Fruit fly (Drosophila melanogaster): ENCODE measurements around the gene nudC.
A peak's percentile ranks its signal among the peaks of the same experiment; 100 is the strongest.

Gene nudC

DNA sequence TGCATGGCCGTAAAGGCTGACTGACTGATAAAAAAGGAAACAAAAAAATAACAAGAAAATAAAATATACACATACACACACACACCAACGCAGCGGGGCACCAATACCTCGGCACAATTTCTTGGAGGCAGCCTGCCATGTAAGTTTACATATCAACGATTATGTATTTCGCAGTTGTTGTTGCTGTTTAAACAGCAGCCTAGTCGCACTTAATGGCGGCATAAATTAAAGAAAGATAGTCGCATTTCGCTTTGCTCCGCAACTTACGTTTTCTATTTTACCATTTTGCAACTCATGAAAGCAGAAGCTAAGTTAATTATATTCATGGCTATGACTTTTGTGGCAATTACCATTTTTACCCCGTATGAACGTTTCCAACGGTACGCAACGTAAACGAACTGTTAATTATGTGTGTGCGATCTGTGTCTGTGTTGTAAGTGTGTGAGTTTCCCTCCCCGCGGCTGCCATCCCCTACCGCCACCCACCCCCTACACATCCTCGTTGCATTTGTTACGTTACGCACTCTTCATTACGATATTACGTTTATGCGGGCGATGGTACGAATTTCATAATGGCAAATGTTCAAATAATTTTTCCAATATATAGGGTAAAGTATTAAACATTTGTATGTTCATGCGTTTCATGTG, 49.7 kb downstream of the nudC start:
- TF ChIP-seq Eip78C (GFP tag) (peak; percentile 73), CG1621 (tag; optimal IDR thresholded peaks at IDR 0.05) (peak; percentile 0), CG3032 (tag; optimal IDR thresholded peaks at IDR 0.05) (peak; percentile 44), ss (GFP tag; optimal IDR thresholded peaks at IDR 0.05) (peak; percentile 69 to 80), CG6808 (GFP tag; optimal IDR thresholded peaks at IDR 0.05) (peak; percentile 72), CG8119 (GFP tag; IDR thresholded peaks at IDR 0.05) (peak; percentile 26; the same call in 1 of the 3 replicates), spab (GFP tag; optimal IDR thresholded peaks at IDR 0.05) (peak; percentile 49), fd59A (GFP tag; optimal IDR thresholded peaks at IDR 0.05) (no peak), Sox15 (GFP tag; optimal IDR thresholded peaks at IDR 0.05) (no peak), CG6163 (GFP tag; IDR thresholded peaks at IDR 0.05) (0 out of 3 replicates have a peak, but pooled peaks have one; percentile 39), salr (GFP tag; optimal IDR thresholded peaks at IDR 0.05) (peak in 1 of 2 experiments; percentile 4), Ets96B (tag; optimal IDR thresholded peaks at IDR 0.05) (peak; percentile 47), Sox14 (GFP tag; optimal IDR thresholded peaks at IDR 0.05) (peak; percentile 27), Blimp-1 (GFP tag; optimal IDR thresholded peaks at IDR 0.05) (no peak), dac (GFP tag; optimal IDR thresholded peaks at IDR 0.05) (no peak)

DNA sequence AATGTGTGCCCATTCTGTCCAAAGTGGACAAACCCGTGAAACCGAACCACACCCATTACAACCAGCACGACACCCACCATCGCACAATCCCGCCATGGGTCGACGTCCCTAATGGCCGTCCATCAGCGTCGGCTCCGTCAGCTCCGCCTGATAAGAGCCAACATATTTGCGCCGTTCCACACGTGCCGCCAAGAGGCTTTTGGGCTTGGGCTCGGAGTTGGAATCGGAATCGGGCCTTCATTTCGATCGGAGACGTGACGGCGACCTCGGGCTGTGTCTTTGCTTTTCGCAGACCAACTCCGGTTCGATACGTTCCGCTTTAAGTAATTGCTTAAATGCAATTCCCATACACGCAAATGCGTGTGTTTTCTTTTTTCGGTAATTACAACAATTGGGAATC, 50.5 kb downstream of the nudC start:
- TF ChIP-seq CG7368 (GFP tag; optimal IDR thresholded peaks at IDR 0.05) (no peak), CG16779 (tag; optimal IDR thresholded peaks at IDR 0.05) (no peak), CG9139 (GFP tag; optimal IDR thresholded peaks at IDR 0.05) (no peak), CG11294 (GFP tag; IDR thresholded peaks at IDR 0.05) (no peak), cyc (GFP tag; optimal IDR thresholded peaks at IDR 0.05) (no peak), CG6163 (GFP tag; IDR thresholded peaks at IDR 0.05) (no peak), spab (GFP tag; optimal IDR thresholded peaks at IDR 0.05) (no peak), CG10669 (GFP tag; optimal IDR thresholded peaks at IDR 0.05) (no peak), Blimp-1 (GFP tag; optimal IDR thresholded peaks at IDR 0.05) (no peak), CG6276 (GFP tag; optimal IDR thresholded peaks at IDR 0.05) (no peak), esn (GFP tag; optimal IDR thresholded peaks at IDR 0.05) (no peak), CG6808 (GFP tag; optimal IDR thresholded peaks at IDR 0.05) (no peak), vri (GFP tag; optimal IDR thresholded peaks at IDR 0.05) (no peak), CG6854 (GFP tag; optimal IDR thresholded peaks at IDR 0.05) (no peak)

DNA sequence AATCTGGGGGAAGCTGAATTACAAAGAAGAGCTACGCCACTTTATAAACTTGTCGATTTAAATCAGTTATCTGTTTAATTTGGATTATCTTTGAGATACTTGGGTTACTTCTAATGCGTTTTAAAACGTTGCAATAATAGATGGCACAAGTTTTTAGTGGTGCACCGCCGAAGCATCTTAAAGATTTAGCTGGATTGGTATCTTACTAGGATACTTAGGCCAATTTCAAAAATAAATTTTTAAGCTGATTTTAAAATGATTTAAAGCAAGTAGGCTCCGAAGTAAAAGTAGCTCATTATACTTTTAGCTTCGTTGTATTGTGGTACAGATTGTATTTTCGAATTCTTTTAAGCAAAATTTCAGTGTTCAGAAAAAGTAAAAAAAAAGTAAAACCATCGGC, 54.0 kb downstream of the nudC start, which contains the start of gene sinah:
Gene sinah (plus strand): TSS at position 301 of the 400 bp plus-strand sequence.
- TF ChIP-seq CG15336 (GFP tag; IDR thresholded peaks at IDR 0.05) (no peak), CG6163 (GFP tag; IDR thresholded peaks at IDR 0.05) (no peak), cyc (GFP tag; optimal IDR thresholded peaks at IDR 0.05) (no peak), CG6792 (GFP tag; optimal IDR thresholded peaks at IDR 0.05) (no peak), Sox15 (GFP tag; optimal IDR thresholded peaks at IDR 0.05) (no peak), dac (GFP tag; optimal IDR thresholded peaks at IDR 0.05) (no peak), Sox14 (GFP tag; optimal IDR thresholded peaks at IDR 0.05) (no peak)

DNA sequence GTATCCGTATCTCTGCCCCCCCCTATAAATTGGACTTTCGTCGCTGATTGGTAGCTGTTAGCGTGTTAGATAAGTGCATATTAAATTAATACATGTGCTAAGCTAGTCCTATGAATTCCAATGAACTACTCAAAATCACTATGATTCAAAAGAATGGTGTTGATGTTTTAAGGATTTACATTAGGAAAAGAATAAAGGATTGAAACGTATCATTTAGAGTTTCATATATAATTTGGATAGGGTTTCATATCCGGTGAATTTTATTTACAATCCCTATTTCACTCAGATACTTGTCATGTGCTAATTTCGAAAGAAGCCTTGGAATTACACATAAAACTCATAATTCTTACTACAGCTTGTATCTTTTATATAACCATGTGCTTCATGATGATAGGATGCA, 55.5 kb downstream of the nudC start, which contains the start of gene CG13029:
Gene CG13029 (plus strand): TSS at position 301 of the 400 bp plus-strand sequence.
- TF ChIP-seq CG32006 (GFP tag; optimal IDR thresholded peaks at IDR 0.05) (no peak), Lpt (GFP tag; optimal IDR thresholded peaks at IDR 0.05) (no peak), CG6276 (GFP tag; optimal IDR thresholded peaks at IDR 0.05) (no peak), net (GFP tag; optimal IDR thresholded peaks at IDR 0.05) (no peak), CG3032 (tag; optimal IDR thresholded peaks at IDR 0.05) (no peak), Smox (GFP tag; optimal IDR thresholded peaks at IDR 0.05) (no peak), Blimp-1 (GFP tag; optimal IDR thresholded peaks at IDR 0.05) (no peak), CG6808 (GFP tag; optimal IDR thresholded peaks at IDR 0.05) (no peak), spab (GFP tag; optimal IDR thresholded peaks at IDR 0.05) (no peak), ss (GFP tag; optimal IDR thresholded peaks at IDR 0.05) (no peak), CG6792 (GFP tag; optimal IDR thresholded peaks at IDR 0.05) (no peak), CG15336 (GFP tag; IDR thresholded peaks at IDR 0.05) (no peak), Eip93F (GFP tag; optimal IDR thresholded peaks at IDR 0.05) (no peak), dsx (GFP tag; optimal IDR thresholded peaks at IDR 0.05; ENCODE audit: poor library complexity, severe bottlenecking) (no peak), Ets96B (tag; optimal IDR thresholded peaks at IDR 0.05) (no peak), CG1621 (tag; optimal IDR thresholded peaks at IDR 0.05) (no peak), CG10631 (GFP tag; optimal IDR thresholded peaks at IDR 0.05) (no peak)

Data from whole organism, prepupa.